Worm (Caenorhabditis elegans) whole organism, young adult: Measurements from ENCODE around the gene Y105C5B.18.
A peak's percentile ranks its signal among the peaks of the same experiment; 100 is the strongest.

Source experiments
- B0261.1 ChIP-seq: sonication (generic microtip); optimal IDR thresholded peaks from 2 replicates; lab custom pipeline; 2016; ENCODE audit warnings: mild to moderate bottlenecking, missing genetic modification characterization, moderate library complexity, missing compliant biosample characterization
- F10E7.11 ChIP-seq: sonication (generic microtip); optimal IDR thresholded peaks from 2 replicates; lab custom pipeline; 2017; ENCODE audit warnings: mild to moderate bottlenecking, missing genetic modification characterization, moderate library complexity, missing compliant biosample characterization
- F23B12.7 ChIP-seq: sonication (generic microtip); optimal IDR thresholded peaks from 2 replicates; lab custom pipeline; 2017; ENCODE audit warnings: missing genetic modification characterization, mild to moderate bottlenecking, missing compliant biosample characterization, antibody characterized with exemption, moderate library complexity; ENCODE audit not compliant: insufficient read depth
- F33H1.4 ChIP-seq: fragments of 200-800 bp; sonication (Bioruptor generic); IDR thresholded peaks from 2 replicates; pipeline ENCODE4 v1.3.6; 2022; ENCODE audit warnings: missing genetic modification reagents, missing genetic modification characterization, missing compliant biosample characterization
- F49E8.2 ChIP-seq: sonication (generic microtip); optimal IDR thresholded peaks from 3 replicates; lab custom pipeline; 2017; ENCODE audit warnings: missing genetic modification characterization, mild to moderate bottlenecking, missing compliant biosample characterization, antibody characterized with exemption, moderate library complexity; ENCODE audit not compliant: insufficient read depth
- F55B11.4 ChIP-seq: sonication (generic microtip); optimal IDR thresholded peaks from 2 replicates; lab custom pipeline; 2016; ENCODE audit warnings: missing compliant biosample characterization, missing genetic modification characterization, borderline replicate concordance; ENCODE audit not compliant: insufficient read depth
- Y53G8AR.9 ChIP-seq: fragments of 200-800 bp; sonication (Bioruptor generic); conservative IDR thresholded peaks from 2 replicates; pipeline ENCODE4 v1.3.6; 2022; ENCODE audit warnings: missing genetic modification reagents, missing genetic modification characterization, missing compliant biosample characterization
- Y67H2A.10 ChIP-seq: fragments of 200-800 bp; sonication (Bioruptor generic); conservative IDR thresholded peaks from 2 replicates; pipeline ENCODE4 v1.3.6; 2022; ENCODE audit warnings: missing genetic modification reagents, missing genetic modification characterization, missing compliant biosample characterization
- Y79H2A.3 ChIP-seq: fragments of 200-800 bp; sonication (Bioruptor generic); conservative IDR thresholded peaks from 2 replicates; pipeline ENCODE4 v1.3.6; 2022; ENCODE audit warnings: missing genetic modification reagents, missing genetic modification characterization, missing compliant biosample characterization
- Y95B8A.8 ChIP-seq: fragments of 200-800 bp; sonication (Bioruptor generic); IDR thresholded peaks from 2 replicates; pipeline ENCODE4 v1.3.6; 2022; ENCODE audit warnings: missing genetic modification reagents, missing genetic modification characterization, missing compliant biosample characterization
- aptf-2 ChIP-seq: fragments of 200-800 bp; sonication (Bioruptor generic); conservative IDR thresholded peaks from 2 replicates; pipeline ENCODE4 v1.3.6; 2022; ENCODE audit warnings: missing genetic modification reagents, missing genetic modification characterization, missing compliant biosample characterization
- ceh-27 ChIP-seq: fragments of 200-800 bp; sonication (Bioruptor generic); optimal IDR thresholded peaks from 2 replicates; lab custom pipeline; 2018; ENCODE audit warnings: mild to moderate bottlenecking, missing genetic modification characterization, moderate library complexity, missing compliant biosample characterization
- ceh-40 ChIP-seq: fragments of 200-800 bp; sonication (Bioruptor generic); IDR thresholded peaks from 2 replicates; pipeline ENCODE4 v1.3.6; 2022; ENCODE audit warnings: missing genetic modification characterization, missing compliant biosample characterization
- ceh-91 ChIP-seq: fragments of 200-800 bp; sonication (Bioruptor generic); IDR thresholded peaks from 2 replicates; pipeline ENCODE4 v1.3.6; 2022; ENCODE audit warnings: missing genetic modification reagents, missing genetic modification characterization, missing compliant biosample characterization
- chd-7 ChIP-seq: sonication (generic microtip); optimal IDR thresholded peaks from 2 replicates; lab custom pipeline; 2016; ENCODE audit warnings: mild to moderate bottlenecking, missing genetic modification characterization, moderate library complexity, missing compliant biosample characterization
- dpff-1 ChIP-seq: sonication (generic microtip); optimal IDR thresholded peaks from 2 replicates; lab custom pipeline; 2017; ENCODE audit warnings: mild to moderate bottlenecking, missing genetic modification characterization, missing compliant biosample characterization
- ekl-4 ChIP-seq: fragments of 200-800 bp; sonication (Bioruptor generic); IDR thresholded peaks from 2 replicates; pipeline ENCODE4 v1.3.6; 2022; ENCODE audit warnings: missing genetic modification reagents, missing genetic modification characterization, missing compliant biosample characterization
- ets-4 ChIP-seq: fragments of 200-800 bp; sonication (Bioruptor generic); optimal IDR thresholded peaks from 2 replicates; lab custom pipeline; 2018; ENCODE audit warnings: mild to moderate bottlenecking, missing genetic modification characterization, missing compliant biosample characterization
- fkh-3 ChIP-seq: sonication (generic microtip); optimal IDR thresholded peaks from 2 replicates; lab custom pipeline; 2016; ENCODE audit warnings: mild to moderate bottlenecking, missing genetic modification characterization, missing compliant biosample characterization
- hmg-20 ChIP-seq: fragments of 200-800 bp; sonication (Bioruptor generic); IDR thresholded peaks from 2 replicates; pipeline ENCODE4 v1.3.6; 2022; ENCODE audit warnings: missing genetic modification reagents, missing genetic modification characterization, missing compliant biosample characterization
- hsf-1 ChIP-seq: fragments of 200-800 bp; sonication (Bioruptor generic); IDR thresholded peaks from 2 replicates; pipeline ENCODE4 v1.3.6; 2022; ENCODE audit warnings: missing genetic modification reagents, missing genetic modification characterization, missing compliant biosample characterization
- let-526 ChIP-seq: fragments of 200-800 bp; sonication (Bioruptor generic); IDR thresholded peaks from 2 replicates; pipeline ENCODE4 v1.3.6; 2022; ENCODE audit warnings: missing genetic modification reagents, missing genetic modification characterization, missing compliant biosample characterization
- let-607 ChIP-seq, 2 experiments: fragments of 200-800 bp in 1 of 2; sonication (Bioruptor generic) in 1 of 2; sonication (generic microtip) in 1 of 2; optimal IDR thresholded peaks; 2 replicates each; lab custom pipeline; 2016 to 2018; ENCODE audit warnings: mild to moderate bottlenecking in 2 of 2, missing compliant biosample characterization in 2 of 2, missing genetic modification characterization in 2 of 2, moderate library complexity in 2 of 2, missing genotype in 1 of 2
- lin-26 ChIP-seq: fragments of 200-800 bp; sonication (Bioruptor generic); IDR thresholded peaks from 2 replicates; pipeline ENCODE4 v1.3.6; 2022; ENCODE audit warnings: missing genetic modification reagents, missing genetic modification characterization, missing compliant biosample characterization
- madf-3 ChIP-seq: fragments of 200-800 bp; sonication (Bioruptor generic); IDR thresholded peaks from 2 replicates; pipeline ENCODE4 v1.3.6; 2022; ENCODE audit warnings: missing genetic modification reagents, missing genetic modification characterization, missing compliant biosample characterization
- mel-28 ChIP-seq: sonication (generic microtip); optimal IDR thresholded peaks from 2 replicates; lab custom pipeline; 2016; ENCODE audit warnings: borderline replicate concordance, mild to moderate bottlenecking, missing genetic modification characterization, missing compliant biosample characterization
- mes-4 ChIP-seq: sonication (generic microtip); optimal IDR thresholded peaks from 2 replicates; lab custom pipeline; 2016; ENCODE audit warnings: missing genotype, missing genetic modification characterization, missing compliant biosample characterization
- nhr-120 ChIP-seq: fragments of 200-800 bp; sonication (Bioruptor generic); IDR thresholded peaks from 2 replicates; pipeline ENCODE4 v1.3.6; 2022; ENCODE audit warnings: missing genetic modification characterization, missing compliant biosample characterization
- nhr-179 ChIP-seq: sonication (generic microtip); optimal IDR thresholded peaks from 2 replicates; lab custom pipeline; 2016; ENCODE audit warnings: mild to moderate bottlenecking, missing genetic modification characterization, missing compliant biosample characterization
- nhr-27 ChIP-seq: fragments of 200-800 bp; sonication (Bioruptor generic); optimal IDR thresholded peaks from 2 replicates; lab custom pipeline; 2018; ENCODE audit warnings: mild to moderate bottlenecking, missing genetic modification characterization, moderate library complexity, missing compliant biosample characterization
- nhr-90 ChIP-seq: sonication (generic microtip); optimal IDR thresholded peaks from 2 replicates; lab custom pipeline; 2016; ENCODE audit warnings: missing genotype, mild to moderate bottlenecking, missing genetic modification characterization, missing compliant biosample characterization
- pha-4 ChIP-seq: fragments of 150-350 bp; sonication (generic microtip); optimal IDR thresholded peaks from 2 replicates; lab custom pipeline; 2014; ENCODE audit warnings: missing biosample characterization, missing genetic modification reagents, missing genetic modification characterization
- rcor-1 ChIP-seq: fragments of 200-800 bp; sonication (Bioruptor generic); IDR thresholded peaks from 2 replicates; pipeline ENCODE4 v1.3.6; 2022; ENCODE audit warnings: missing genetic modification reagents, missing genetic modification characterization, missing compliant biosample characterization
- rec-8 ChIP-seq, 2 experiments: sonication (generic microtip); optimal IDR thresholded peaks; 2 replicates each; lab custom pipeline; 2016; ENCODE audit warnings: mild to moderate bottlenecking in 2 of 2, missing genetic modification characterization in 2 of 2, missing genetic modification reagents in 2 of 2, missing genotype in 2 of 2, missing biosample characterization in 1 of 2, missing compliant biosample characterization in 1 of 2, moderate library complexity in 1 of 2
- sea-2 ChIP-seq: fragments of 200-800 bp; sonication (Bioruptor generic); IDR thresholded peaks from 2 replicates; pipeline ENCODE4 v1.3.6; 2022; ENCODE audit warnings: missing genetic modification characterization, missing compliant biosample characterization
- snpc-3.4 ChIP-seq: sonication (generic microtip); optimal IDR thresholded peaks from 2 replicates; lab custom pipeline; 2017; ENCODE audit warnings: missing genetic modification characterization, mild to moderate bottlenecking, missing compliant biosample characterization, antibody characterized with exemption, moderate library complexity, missing genotype, missing genetic modification reagents
- sptf-2 ChIP-seq: fragments of 200-800 bp; sonication (Bioruptor generic); optimal IDR thresholded peaks from 2 replicates; lab custom pipeline; 2018; ENCODE audit warnings: mild to moderate bottlenecking, missing genetic modification characterization, missing compliant biosample characterization
- tbp1 ChIP-seq: fragments of 200-800 bp; sonication (Bioruptor generic); optimal IDR thresholded peaks from 2 replicates; lab custom pipeline; 2018; ENCODE audit warnings: mild to moderate bottlenecking, missing genetic modification characterization, missing compliant biosample characterization
- tbx-9 ChIP-seq: sonication (generic microtip); optimal IDR thresholded peaks from 2 replicates; lab custom pipeline; 2016; ENCODE audit warnings: borderline replicate concordance, missing genetic modification characterization, inconsistent platforms, missing compliant biosample characterization
- tlf-1 ChIP-seq: fragments of 200-800 bp; sonication (Bioruptor generic); optimal IDR thresholded peaks from 2 replicates; lab custom pipeline; 2018; ENCODE audit warnings: mild to moderate bottlenecking, missing genetic modification characterization, missing compliant biosample characterization
- unc-130 ChIP-seq: sonication (generic microtip); optimal IDR thresholded peaks from 2 replicates; lab custom pipeline; 2016; ENCODE audit warnings: missing genetic modification reagents, missing genetic modification characterization, missing compliant biosample characterization
- zim-3 ChIP-seq: sonication (generic microtip); optimal IDR thresholded peaks from 2 replicates; lab custom pipeline; 2017; ENCODE audit warnings: mild to moderate bottlenecking, missing genetic modification characterization, moderate library complexity, missing compliant biosample characterization
- ztf-26 ChIP-seq: sonication (generic microtip); optimal IDR thresholded peaks from 2 replicates; lab custom pipeline; 2017; ENCODE audit warnings: missing genetic modification characterization, missing compliant biosample characterization
- ztf-3 ChIP-seq: fragments of 200-800 bp; sonication (Bioruptor generic); optimal IDR thresholded peaks from 2 replicates; lab custom pipeline; 2018; ENCODE audit warnings: mild to moderate bottlenecking, missing genetic modification characterization, missing compliant biosample characterization

The Y105C5B.18 gene

DNA sequence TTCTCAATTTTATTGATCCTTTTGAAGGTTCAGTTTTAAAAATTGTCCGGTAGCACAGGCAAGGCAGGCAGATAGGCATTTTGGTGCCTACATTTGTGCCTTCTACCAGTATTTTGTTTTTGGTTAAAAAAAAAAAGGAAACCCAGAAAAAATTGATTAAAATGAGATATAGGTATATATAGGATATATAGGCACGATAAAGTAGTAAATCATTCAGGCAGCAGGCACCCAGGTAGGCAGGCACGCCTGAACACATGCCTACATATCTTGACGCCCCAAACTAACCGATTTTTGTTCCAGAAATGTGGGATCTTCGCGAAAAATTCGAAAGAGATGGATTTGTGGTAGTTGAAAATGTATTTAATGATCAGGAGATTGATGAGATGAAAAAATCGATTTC lies 34.1 kb upstream of the Y105C5B.18 start, which contains the start of gene Y105C5B.9:
TSS of gene Y105C5B.9 (plus strand) at position 301 of the 400 bp plus-strand sequence.
- no peak for TF ChIP-seq zim-3 (tag; lab: Kevin White, UChicago)
- TF ChIP-seq let-607 (tag; optimal IDR thresholded peaks at IDR 0.05; lab: Kevin White, UChicago), result no peak
- TF ChIP-seq ceh-91 (GFP tag; lab: Robert Waterston, UW), result no peak
- no peak for TF ChIP-seq sptf-2
- TF ChIP-seq nhr-120 (GFP tag; lab: Robert Waterston, UW), result no peak
- no peak for TF ChIP-seq aptf-2 (GFP tag; lab: Robert Waterston, UW)

- no peak for TF ChIP-seq nhr-179 (tag; lab: Kevin White, UChicago)
- TF ChIP-seq unc-130 (GFP tag; lab: Kevin White, UChicago), result no peak
- TF ChIP-seq mes-4 (tag; lab: Kevin White, UChicago), result no peak
- TF ChIP-seq mel-28 (tag; lab: Kevin White, UChicago), result no peak
- no peak for TF ChIP-seq sptf-2
- TF ChIP-seq ceh-27, result no peak
- no peak for TF ChIP-seq Y67H2A.10 (GFP tag; lab: Robert Waterston, UW)
- TF ChIP-seq, all 124 proteins: peak for 0
These were observed 33.7 kb upstream of the Y105C5B.18 start for ce11 chrIV:15930694-15931093.

DNA sequence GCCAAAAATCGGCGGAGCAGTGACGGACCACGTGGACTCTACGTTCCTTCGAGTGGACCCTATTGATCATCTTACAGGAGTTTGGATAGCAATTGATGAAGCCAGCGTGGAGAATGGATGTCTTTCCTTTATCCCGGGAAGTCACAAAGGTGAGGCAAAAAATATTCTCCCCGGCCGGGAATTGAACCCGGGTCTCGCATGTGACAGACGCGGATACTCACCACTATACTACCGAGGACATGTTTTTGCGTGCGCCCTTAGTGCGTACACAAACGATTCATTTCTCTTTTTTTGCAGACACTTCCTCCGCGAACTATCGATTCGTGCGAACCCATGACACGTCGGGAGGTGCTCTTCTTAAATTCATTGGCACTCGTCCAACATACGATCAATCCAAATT lies 33.2 kb upstream of the Y105C5B.18 start:
- TF ChIP-seq Y67H2A.10 (GFP tag; lab: Robert Waterston, UW) (no peak), ztf-26 (tag; lab: Kevin White, UChicago) (peak; percentile 63), Y79H2A.3 (GFP tag; lab: Robert Waterston, UW) (no peak), rec-8 (tag; optimal IDR thresholded peaks at IDR 0.05; lab: Kevin White, UChicago) (peak in 1 of 2 experiments; percentile 70), F23B12.7 (peak; percentile 39), F55B11.4 (no peak), pha-4 (tag; lab: Kevin White, UChicago) (no peak), Y95B8A.8 (GFP tag; lab: Robert Waterston, UW) (no peak), dpff-1 (no peak), ceh-40 (GFP tag; lab: Robert Waterston, UW) (0 out of 2 replicates have a peak, but pooled peaks have one; percentile 74), hmg-20 (GFP tag; lab: Robert Waterston, UW) (no peak), lin-26 (GFP tag; lab: Robert Waterston, UW) (peak; percentile 87), ets-4 (GFP tag; lab: Kevin White, UChicago) (peak; percentile 16), nhr-27 (tag; lab: Kevin White, UChicago) (no peak), Y53G8AR.9 (0 out of 2 replicates have a peak, but pooled peaks have one; percentile 49), chd-7 (tag; lab: Kevin White, UChicago) (no peak), let-526 (no peak), ztf-3 (GFP tag; lab: Kevin White, UChicago) (no peak), B0261.1 (tag; lab: Kevin White, UChicago) (peak; percentile 56), rcor-1 (peak; percentile 58; the same call in 1 of the 2 replicates), F10E7.11 (peak; percentile 25), nhr-90 (tag; lab: Kevin White, UChicago) (peak; percentile 54), madf-3 (GFP tag; lab: Robert Waterston, UW) (no peak), ekl-4 (GFP tag; lab: Robert Waterston, UW) (0 out of 2 replicates have a peak, but pooled peaks have one; percentile 20), tbp1 (GFP tag; lab: Kevin White, UChicago) (peak; percentile 91), F33H1.4 (0 out of 2 replicates have a peak, but pooled peaks have one; percentile 12), hsf-1 (GFP tag; lab: Robert Waterston, UW) (peak; percentile 79), tbx-9 (tag; lab: Kevin White, UChicago) (no peak), snpc-3.4 (peak; percentile 69), tlf-1 (GFP tag; lab: Kevin White, UChicago) (peak; percentile 56), fkh-3 (tag; lab: Kevin White, UChicago) (no peak), F49E8.2 (peak; percentile 33), sea-2 (GFP tag; lab: Robert Waterston, UW) (no peak)
